Fruit fly (Drosophila melanogaster): ENCODE measurements around the gene CG1943.

Gene CG1943

dm6 chr3R:7074297-7075114 lies at the start of gene CG1943, which contains the start of gene Ufl1:
TSS of gene CG1943 (plus strand) at chr3R:7074859.
TSS of gene Ufl1 (minus strand) at chr3R:7074452.
- peak; percentile 48 for TF ChIP-seq cic (GFP tag; optimal IDR thresholded peaks at IDR 0.05)
- no peak for TF ChIP-seq Clk (GFP tag; optimal IDR thresholded peaks at IDR 0.05)
- TF ChIP-seq CG33017 (tag; optimal IDR thresholded peaks at IDR 0.05) = no peak
- TF ChIP-seq CG11617 (GFP tag; optimal IDR thresholded peaks at IDR 0.05) = no peak
- peak; percentile 72 for TF ChIP-seq tj (GFP tag; optimal IDR thresholded peaks at IDR 0.05)
- no peak for TF ChIP-seq cnc (optimal IDR thresholded peaks at IDR 0.05)
- no peak for TF ChIP-seq CG14711 (tag; optimal IDR thresholded peaks at IDR 0.05)
- TF ChIP-seq Hr96 (GFP tag; optimal IDR thresholded peaks at IDR 0.05) = peak; percentile 14
- TF ChIP-seq toe (GFP tag; optimal IDR thresholded peaks at IDR 0.05) = no peak
- peak; percentile 87 for TF ChIP-seq Mnt (GFP tag; optimal IDR thresholded peaks at IDR 0.05)
- TF ChIP-seq bab1 (GFP tag; optimal IDR thresholded peaks at IDR 0.05) = no peak
- TF ChIP-seq pad (GFP tag; optimal IDR thresholded peaks at IDR 0.05) = peak; percentile 36
- no peak for TF ChIP-seq CG7101 (tag; optimal IDR thresholded peaks at IDR 0.05)
- TF ChIP-seq CG5204 (GFP tag; optimal IDR thresholded peaks at IDR 0.05) = peak; percentile 17
- TF ChIP-seq Crg-1 (GFP tag; optimal IDR thresholded peaks at IDR 0.05) = no peak
- no peak for TF ChIP-seq kay (GFP tag; ENCODE audit: borderline replicate concordance)
- TF ChIP-seq ovo (GFP tag; optimal IDR thresholded peaks at IDR 0.05) = peak; percentile 55
- TF ChIP-seq CG1620 (GFP tag; optimal IDR thresholded peaks at IDR 0.05) = peak; percentile 44

DNA sequence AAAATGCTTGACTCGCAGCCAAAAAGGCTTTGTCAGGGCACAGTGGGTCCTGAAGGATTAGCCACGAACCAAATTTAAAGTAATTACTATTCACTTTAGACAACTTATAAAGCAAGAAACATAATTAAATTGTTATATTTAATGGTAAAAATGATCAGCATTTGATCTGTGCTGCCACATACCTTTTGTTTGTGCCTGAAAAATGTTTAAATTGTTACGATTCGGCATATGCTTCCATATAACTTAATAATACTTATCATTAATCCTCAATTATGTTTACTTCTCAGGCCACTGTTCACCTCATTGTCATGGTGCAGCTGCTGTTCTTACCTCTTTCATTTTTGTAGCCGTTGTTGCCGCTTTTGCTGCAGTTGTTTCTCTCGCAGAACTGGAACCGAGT lies 49.4 kb upstream of the CG1943 start:
- TF ChIP-seq tj (GFP tag; optimal IDR thresholded peaks at IDR 0.05) (no peak), CG1620 (GFP tag; optimal IDR thresholded peaks at IDR 0.05) (no peak), CG33017 (tag; optimal IDR thresholded peaks at IDR 0.05) (no peak), CG7045 (GFP tag; optimal IDR thresholded peaks at IDR 0.05) (no peak), CG5204 (GFP tag; optimal IDR thresholded peaks at IDR 0.05) (no peak), cnc (optimal IDR thresholded peaks at IDR 0.05) (no peak), Crg-1 (GFP tag; optimal IDR thresholded peaks at IDR 0.05) (no peak), pad (GFP tag; optimal IDR thresholded peaks at IDR 0.05) (no peak), CG14711 (tag; optimal IDR thresholded peaks at IDR 0.05) (no peak), Clk (GFP tag; optimal IDR thresholded peaks at IDR 0.05) (no peak), CG11617 (GFP tag; optimal IDR thresholded peaks at IDR 0.05) (no peak), bab1 (GFP tag; optimal IDR thresholded peaks at IDR 0.05) (no peak), cic (GFP tag; optimal IDR thresholded peaks at IDR 0.05) (no peak)

dm6 chr3R:7028554-7028953 lies 46.1 kb upstream of the CG1943 start:
- TF ChIP-seq CG14711 (tag; optimal IDR thresholded peaks at IDR 0.05) = no peak
- no peak for TF ChIP-seq kay (GFP tag; ENCODE audit: borderline replicate concordance)
- no peak for TF ChIP-seq tj (GFP tag; optimal IDR thresholded peaks at IDR 0.05)
- TF ChIP-seq CG5204 (GFP tag; optimal IDR thresholded peaks at IDR 0.05) = no peak
- no peak for TF ChIP-seq Clk (GFP tag; optimal IDR thresholded peaks at IDR 0.05)
- no peak for TF ChIP-seq CG12768 (GFP tag; optimal IDR thresholded peaks at IDR 0.05)
- no peak for TF ChIP-seq cic (GFP tag; optimal IDR thresholded peaks at IDR 0.05)
- no peak for TF ChIP-seq CG1620 (GFP tag; optimal IDR thresholded peaks at IDR 0.05)
- TF ChIP-seq ovo (GFP tag; optimal IDR thresholded peaks at IDR 0.05) = no peak
- TF ChIP-seq CG7045 (GFP tag; optimal IDR thresholded peaks at IDR 0.05) = no peak
- no peak for TF ChIP-seq Hr96 (GFP tag; optimal IDR thresholded peaks at IDR 0.05)
- TF ChIP-seq bab1 (GFP tag; optimal IDR thresholded peaks at IDR 0.05) = no peak
- TF ChIP-seq toe (GFP tag; optimal IDR thresholded peaks at IDR 0.05) = no peak

dm6 chr3R:7029434-7029833 lies 45.2 kb upstream of the CG1943 start:
- no peak for TF ChIP-seq Clk (GFP tag; optimal IDR thresholded peaks at IDR 0.05)

dm6 chr3R:7031553-7031952 lies 43.1 kb upstream of the CG1943 start:
- TF ChIP-seq Mnt (GFP tag; optimal IDR thresholded peaks at IDR 0.05) = no peak
- no peak for TF ChIP-seq pad (GFP tag; optimal IDR thresholded peaks at IDR 0.05)
- TF ChIP-seq CG5204 (GFP tag; optimal IDR thresholded peaks at IDR 0.05) = no peak
- TF ChIP-seq Crg-1 (GFP tag; optimal IDR thresholded peaks at IDR 0.05) = no peak
- TF ChIP-seq Hr96 (GFP tag; optimal IDR thresholded peaks at IDR 0.05) = no peak
- no peak for TF ChIP-seq cnc (optimal IDR thresholded peaks at IDR 0.05)
- TF ChIP-seq CG14711 (tag; optimal IDR thresholded peaks at IDR 0.05) = no peak
- no peak for TF ChIP-seq CG12768 (GFP tag; optimal IDR thresholded peaks at IDR 0.05)
- no peak for TF ChIP-seq toe (GFP tag; optimal IDR thresholded peaks at IDR 0.05)

- TF ChIP-seq Hr96 (GFP tag; optimal IDR thresholded peaks at IDR 0.05) = no peak
- TF ChIP-seq CG11617 (GFP tag; optimal IDR thresholded peaks at IDR 0.05) = no peak
- TF ChIP-seq CG7101 (tag; optimal IDR thresholded peaks at IDR 0.05) = no peak
- no peak for TF ChIP-seq kay (GFP tag; ENCODE audit: borderline replicate concordance)
- no peak for TF ChIP-seq Mnt (GFP tag; optimal IDR thresholded peaks at IDR 0.05)
- no peak for TF ChIP-seq CG33017 (tag; optimal IDR thresholded peaks at IDR 0.05)
Observed at dm6 chr3R:7033707-7034106, 41.0 kb upstream of the CG1943 start.

DNA sequence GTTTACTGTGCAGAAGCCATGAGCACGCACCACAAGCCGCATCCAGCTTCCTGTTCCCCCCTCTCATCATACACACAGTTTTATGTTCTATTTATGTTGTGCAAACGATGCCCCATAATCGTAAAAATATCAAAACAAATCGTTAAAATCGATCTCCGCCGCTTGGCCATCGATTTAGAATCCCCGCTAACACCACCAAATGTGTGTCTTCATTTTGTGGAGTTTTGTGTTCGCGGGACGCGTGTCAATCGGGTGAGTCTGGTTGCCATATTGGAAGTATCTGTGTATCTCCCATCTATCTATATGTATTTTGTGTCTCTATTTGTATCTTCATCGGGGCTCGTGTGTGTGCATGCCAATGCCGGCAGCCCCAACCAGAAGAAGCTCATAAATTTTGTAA lies 40.2 kb upstream of the CG1943 start:
- TF ChIP-seq CG11617 (GFP tag; optimal IDR thresholded peaks at IDR 0.05) = no peak
- no peak for TF ChIP-seq toe (GFP tag; optimal IDR thresholded peaks at IDR 0.05)
- no peak for TF ChIP-seq CG7045 (GFP tag; optimal IDR thresholded peaks at IDR 0.05)
- TF ChIP-seq cic (GFP tag; optimal IDR thresholded peaks at IDR 0.05) = no peak
- no peak for TF ChIP-seq pad (GFP tag; optimal IDR thresholded peaks at IDR 0.05)
- no peak for TF ChIP-seq Crg-1 (GFP tag; optimal IDR thresholded peaks at IDR 0.05)
- no peak for TF ChIP-seq CG5204 (GFP tag; optimal IDR thresholded peaks at IDR 0.05)
- no peak for TF ChIP-seq tj (GFP tag; optimal IDR thresholded peaks at IDR 0.05)
- no peak for TF ChIP-seq CG33017 (tag; optimal IDR thresholded peaks at IDR 0.05)
- no peak for TF ChIP-seq bab1 (GFP tag; optimal IDR thresholded peaks at IDR 0.05)
- no peak for TF ChIP-seq CG7101 (tag; optimal IDR thresholded peaks at IDR 0.05)
- no peak for TF ChIP-seq CG14711 (tag; optimal IDR thresholded peaks at IDR 0.05)
- TF ChIP-seq kay (GFP tag; ENCODE audit: borderline replicate concordance) = no peak
- no peak for TF ChIP-seq CG1620 (GFP tag; optimal IDR thresholded peaks at IDR 0.05)
- no peak for TF ChIP-seq Clk (GFP tag; optimal IDR thresholded peaks at IDR 0.05)
- TF ChIP-seq cnc (optimal IDR thresholded peaks at IDR 0.05) = no peak
- no peak for TF ChIP-seq Hr96 (GFP tag; optimal IDR thresholded peaks at IDR 0.05)
